Worm (Caenorhabditis elegans) whole organism, L2 larva: Measurements from ENCODE around the gene R07E5.17.
"Not testable (repeated sequence)": the region's sequence is repeated elsewhere in the genome, so short reads cannot be mapped to it uniquely, and the experiment has no call there.

Experiments
- C34F6.9 ChIP-seq: fragments of 150-350 bp; optimal IDR thresholded peaks from 2 replicates; lab custom pipeline; 2014; ENCODE audit warnings: missing biosample characterization, missing genetic modification characterization
- F13H6.1 ChIP-seq: sonication (generic microtip); optimal IDR thresholded peaks from 2 replicates; lab custom pipeline; 2016; ENCODE audit warnings: missing genetic modification characterization, missing compliant biosample characterization
- R02D3.7 ChIP-seq: fragments of 150-350 bp; optimal IDR thresholded peaks from 2 replicates; lab custom pipeline; 2014; ENCODE audit warnings: missing biosample characterization, missing genetic modification characterization
- Y55F3AM.14 ChIP-seq: fragments of 200-800 bp; sonication (Bioruptor generic); optimal IDR thresholded peaks from 2 replicates; lab custom pipeline; 2018; ENCODE audit warnings: mild to moderate bottlenecking, missing genetic modification characterization, missing compliant biosample characterization
- alr-1 ChIP-seq: fragments of 150-350 bp; optimal IDR thresholded peaks from 2 replicates; lab custom pipeline; 2014; ENCODE audit warnings: missing biosample characterization, missing genetic modification characterization
- ama-1 ChIP-seq: fragments of 150-350 bp; optimal IDR thresholded peaks from 2 replicates; lab custom pipeline; 2018; ENCODE audit warnings: inconsistent platforms
- blmp-1 ChIP-seq: sonication (generic microtip); optimal IDR thresholded peaks from 2 replicates; lab custom pipeline; 2017; ENCODE audit warnings: missing genetic modification characterization, mild to moderate bottlenecking, missing compliant biosample characterization, antibody characterized with exemption, moderate library complexity; ENCODE audit not compliant: insufficient read depth
- ceh-16 ChIP-seq: fragments of 150-350 bp; optimal IDR thresholded peaks from 2 replicates; lab custom pipeline; 2014; ENCODE audit warnings: missing biosample characterization, missing genetic modification characterization
- crh-2 ChIP-seq: sonication (generic microtip); optimal IDR thresholded peaks from 2 replicates; lab custom pipeline; 2017; ENCODE audit warnings: missing biosample characterization, missing genetic modification characterization
- elt-1 ChIP-seq: fragments of 150-350 bp; optimal IDR thresholded peaks from 2 replicates; lab custom pipeline; 2014; ENCODE audit warnings: missing biosample characterization, missing genetic modification characterization
- fos-1 ChIP-seq: fragments of 150-350 bp; optimal IDR thresholded peaks from 2 replicates; lab custom pipeline; 2014; ENCODE audit warnings: missing biosample characterization, missing genetic modification characterization
- gmeb-1 ChIP-seq: fragments of 150-350 bp; optimal IDR thresholded peaks from 2 replicates; lab custom pipeline; 2014; ENCODE audit warnings: missing biosample characterization, missing genetic modification characterization
- lin-13 ChIP-seq: fragments of 150-350 bp; optimal IDR thresholded peaks from 2 replicates; lab custom pipeline; 2014; ENCODE audit warnings: missing biosample characterization, missing genetic modification reagents, missing genetic modification characterization
- lin-39 ChIP-seq: fragments of 150-350 bp; optimal IDR thresholded peaks from 2 replicates; lab custom pipeline; 2014; ENCODE audit warnings: missing biosample characterization, missing genetic modification reagents, missing genetic modification characterization
- lsy-2 ChIP-seq, 2 experiments: fragments of 150-350 bp in 1 of 2; sonication (generic microtip) in 1 of 2; optimal IDR thresholded peaks; 2 replicates each; lab custom pipeline; 2014 to 2017; ENCODE audit warnings: missing biosample characterization in 2 of 2, missing genetic modification characterization in 2 of 2
- mab-5 ChIP-seq: fragments of 150-350 bp; optimal IDR thresholded peaks from 2 replicates; lab custom pipeline; 2014; ENCODE audit warnings: missing biosample characterization, missing genetic modification characterization
- mbf-1 ChIP-seq: sonication (generic microtip); optimal IDR thresholded peaks from 2 replicates; lab custom pipeline; 2017; ENCODE audit warnings: missing biosample characterization, missing genetic modification characterization
- mdl-1 ChIP-seq, 2 experiments: fragments of 150-350 bp in 1 of 2; sonication (generic microtip) in 1 of 2; optimal IDR thresholded peaks; 2 replicates each; lab custom pipeline; 2017; ENCODE audit warnings: missing biosample characterization in 2 of 2, missing genetic modification characterization in 2 of 2
- nhr-10 ChIP-seq: sonication (generic microtip); optimal IDR thresholded peaks from 2 replicates; lab custom pipeline; 2017; ENCODE audit warnings: missing biosample characterization, missing genetic modification characterization
- nhr-12 ChIP-seq: fragments of 150-350 bp; optimal IDR thresholded peaks from 2 replicates; lab custom pipeline; 2014; ENCODE audit warnings: missing biosample characterization, missing genetic modification characterization
- nhr-129 ChIP-seq: fragments of 150-350 bp; optimal IDR thresholded peaks from 2 replicates; lab custom pipeline; 2014; ENCODE audit warnings: missing biosample characterization, missing genetic modification characterization
- nhr-21 ChIP-seq: fragments of 150-350 bp; optimal IDR thresholded peaks from 2 replicates; lab custom pipeline; 2014; ENCODE audit warnings: missing biosample characterization, missing genetic modification characterization
- nhr-23 ChIP-seq: fragments of 150-350 bp; optimal IDR thresholded peaks from 2 replicates; lab custom pipeline; 2014; ENCODE audit warnings: missing biosample characterization, missing genetic modification reagents, missing genetic modification characterization
- nhr-25 ChIP-seq: fragments of 150-350 bp; sonication (generic microtip); optimal IDR thresholded peaks from 3 replicates; lab custom pipeline; 2014; ENCODE audit warnings: missing biosample characterization, missing genetic modification characterization
- nhr-6 ChIP-seq: fragments of 150-350 bp; optimal IDR thresholded peaks from 2 replicates; lab custom pipeline; 2014; ENCODE audit warnings: missing biosample characterization, missing genetic modification characterization
- nhr-77 ChIP-seq: fragments of 150-350 bp; optimal IDR thresholded peaks from 2 replicates; lab custom pipeline; 2014; ENCODE audit warnings: missing biosample characterization, missing genetic modification characterization
- sem-4 ChIP-seq: fragments of 150-350 bp; optimal IDR thresholded peaks from 2 replicates; lab custom pipeline; 2014; ENCODE audit warnings: missing biosample characterization, missing genetic modification reagents, missing genetic modification characterization
- sma-3 ChIP-seq: sonication (generic microtip); optimal IDR thresholded peaks from 2 replicates; lab custom pipeline; 2016; ENCODE audit warnings: missing genetic modification reagents, missing genetic modification characterization, missing compliant biosample characterization
- sma-9 ChIP-seq, 2 experiments: fragments of 150-350 bp in 1 of 2; sonication (generic microtip) in 1 of 2; optimal IDR thresholded peaks; 2 replicates each; lab custom pipeline; 2014 to 2016; ENCODE audit warnings: missing genetic modification characterization in 2 of 2, mild to moderate bottlenecking in 1 of 2, missing biosample characterization in 1 of 2, missing compliant biosample characterization in 1 of 2, missing genetic modification reagents in 1 of 2, moderate library complexity in 1 of 2
- snpc-4 ChIP-seq: fragments of 150-350 bp; optimal IDR thresholded peaks from 2 replicates; lab custom pipeline; 2014; ENCODE audit warnings: missing biosample characterization, missing genetic modification characterization
- unc-55 ChIP-seq: fragments of 150-350 bp; sonication (generic microtip); optimal IDR thresholded peaks from 3 replicates; lab custom pipeline; 2014; ENCODE audit warnings: missing biosample characterization, missing genetic modification reagents, missing genetic modification characterization
- unc-62 ChIP-seq: fragments of 150-350 bp; optimal IDR thresholded peaks from 2 replicates; lab custom pipeline; 2014; ENCODE audit warnings: missing biosample characterization, missing genetic modification reagents, missing genetic modification characterization
- zag-1 ChIP-seq: fragments of 150-350 bp; optimal IDR thresholded peaks from 2 replicates; lab custom pipeline; 2014; ENCODE audit warnings: missing biosample characterization, missing genetic modification characterization
- ztf-1 ChIP-seq: fragments of 200-800 bp; sonication (Bioruptor generic); conservative IDR thresholded peaks from 2 replicates; pipeline ENCODE4 v1.3.6; 2022; ENCODE audit warnings: missing genetic modification characterization, missing compliant biosample characterization
- ztf-11 ChIP-seq: sonication (generic microtip); optimal IDR thresholded peaks from 2 replicates; lab custom pipeline; 2017; ENCODE audit warnings: missing biosample characterization, missing genetic modification characterization
- ztf-4 ChIP-seq: fragments of 150-350 bp; optimal IDR thresholded peaks from 2 replicates; lab custom pipeline; 2014; ENCODE audit warnings: missing biosample characterization, missing genetic modification characterization

The R07E5.17 gene

ce11 chrIII:4379717-4380116, 24.5 kb downstream of the R07E5.17 start, which contains the start of gene B0284.3:
Gene B0284.3, minus strand, starts transcription at chrIII:4379817.
- TF ChIP-seq mab-5 (tag; lab: Kevin White, UChicago): no peak
- no peak for TF ChIP-seq nhr-77 (tag; lab: Kevin White, UChicago)
- TF ChIP-seq nhr-12 (tag; lab: Kevin White, UChicago): no peak
- no peak for TF ChIP-seq R02D3.7 (tag; lab: Kevin White, UChicago)
- no peak for TF ChIP-seq nhr-10 (tag; lab: Kevin White, UChicago)
- TF ChIP-seq sma-3 (GFP tag; lab: Kevin White, UChicago): no peak
- TF ChIP-seq zag-1 (tag; lab: Kevin White, UChicago): no peak
- TF ChIP-seq blmp-1 (tag; lab: Kevin White, UChicago): no peak
- no peak for TF ChIP-seq sma-9 (GFP tag; optimal IDR thresholded peaks at IDR 0.05; lab: Kevin White, UChicago)
- TF ChIP-seq sma-9 (tag; optimal IDR thresholded peaks at IDR 0.05; lab: Kevin White, UChicago): no peak
- TF ChIP-seq ztf-11 (tag; lab: Kevin White, UChicago): no peak
- no peak for TF ChIP-seq sem-4 (tag; lab: Kevin White, UChicago)
- TF ChIP-seq unc-55 (GFP tag; lab: Kevin White, UChicago): no peak
- TF ChIP-seq lin-39: no peak
- TF ChIP-seq ztf-1 (GFP tag; lab: Robert Waterston, UW): no peak
- TF ChIP-seq nhr-23 (tag; lab: Kevin White, UChicago): no peak
- no peak for TF ChIP-seq C34F6.9
- TF ChIP-seq snpc-4: no peak
- TF ChIP-seq unc-62: no peak
- TF ChIP-seq alr-1 (tag; lab: Kevin White, UChicago): no peak

- TF ChIP-seq sem-4 (tag; lab: Kevin White, UChicago) (peak; percentile 8), lin-13 (peak; percentile 65), sma-3 (GFP tag; lab: Kevin White, UChicago) (peak; percentile 58), nhr-21 (tag; lab: Kevin White, UChicago) (peak; percentile 63), fos-1 (tag; lab: Kevin White, UChicago) (peak; percentile 62), gmeb-1 (tag; lab: Kevin White, UChicago) (peak; percentile 35), Y55F3AM.14 (GFP tag; lab: Kevin White, UChicago) (peak; percentile 32), nhr-6 (peak; percentile 25), nhr-129 (tag; lab: Kevin White, UChicago) (peak; percentile 46), sma-9 (GFP tag; optimal IDR thresholded peaks at IDR 0.05; lab: Kevin White, UChicago) (peak; percentile 33), mbf-1 (tag; lab: Kevin White, UChicago) (peak; percentile 26), ceh-16 (tag; lab: Kevin White, UChicago) (peak; percentile 9), nhr-25 (tag; lab: Kevin White, UChicago) (peak; percentile 47), lsy-2 (tag; optimal IDR thresholded peaks at IDR 0.05; lab: Kevin White, UChicago) (peak in 1 of 2 experiments; percentile 62), C34F6.9 (peak; percentile 20), F13H6.1 (peak; percentile 53), crh-2 (peak; percentile 56), unc-55 (GFP tag; lab: Kevin White, UChicago) (peak; percentile 34)
- not testable (repeated sequence) for TF ChIP-seq sma-9 (tag; optimal IDR thresholded peaks at IDR 0.05; lab: Kevin White, UChicago)
These were observed 25.5 kb downstream of the R07E5.17 start for ce11 chrIII:4378600-4379293.

ce11 chrIII:4374854-4375253, 29.4 kb downstream of the R07E5.17 start, which contains the start of gene pals-26:
Gene pals-26, plus strand, starts transcription at chrIII:4375154.
- TF ChIP-seq ztf-1 (GFP tag; lab: Robert Waterston, UW) (no peak), fos-1 (tag; lab: Kevin White, UChicago) (no peak), alr-1 (tag; lab: Kevin White, UChicago) (no peak), ztf-4 (tag; lab: Kevin White, UChicago) (no peak), ama-1 (lab: Kevin White, UChicago) (no peak), nhr-21 (tag; lab: Kevin White, UChicago) (no peak), zag-1 (tag; lab: Kevin White, UChicago) (no peak), sma-3 (GFP tag; lab: Kevin White, UChicago) (no peak), sma-9 (GFP tag; optimal IDR thresholded peaks at IDR 0.05; lab: Kevin White, UChicago) (no peak), sma-9 (tag; optimal IDR thresholded peaks at IDR 0.05; lab: Kevin White, UChicago) (no peak), mdl-1 (tag; optimal IDR thresholded peaks at IDR 0.05; lab: Kevin White, UChicago) (no peak), nhr-6 (no peak), elt-1 (tag; lab: Kevin White, UChicago) (no peak), sem-4 (tag; lab: Kevin White, UChicago) (no peak)
